Fruit fly (Drosophila melanogaster) Kc167 (cell line): ENCODE measurements around the gene Hsp60B.

ENCODE experiments used
- Sin3A ChIP-seq: fragments of >200 bp; optimal IDR thresholded peaks from 2 replicates; lab custom pipeline; 2018; ENCODE audit warnings: missing external identifiers
- h ChIP-seq: fragments of >200 bp; optimal IDR thresholded peaks from 3 replicates; lab custom pipeline; 2018; ENCODE audit warnings: missing external identifiers
- insv ChIP-seq: fragments of >200 bp; optimal IDR thresholded peaks from 3 replicates; lab custom pipeline; 2018; ENCODE audit warnings: missing external identifiers

DNA sequence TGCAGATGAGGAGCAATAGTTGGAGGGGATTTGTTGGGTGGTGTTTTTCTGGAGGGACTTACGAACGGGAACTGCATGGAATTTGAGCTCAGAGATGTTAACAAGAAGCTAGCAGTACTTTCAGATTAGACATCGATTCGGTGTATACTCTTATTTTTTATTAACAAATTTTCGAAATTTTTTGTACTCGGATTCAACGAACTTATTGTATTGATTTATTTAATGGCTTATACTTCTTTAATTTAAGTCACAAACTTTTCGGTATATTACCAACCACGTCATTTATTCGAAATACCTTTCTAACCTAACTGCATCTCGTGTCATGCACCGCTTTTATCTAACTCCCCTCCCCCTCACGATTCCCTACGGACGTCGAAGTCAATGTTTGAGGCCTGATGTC is 22.9 kb upstream of the Hsp60B start:
- no peak for TF ChIP-seq h (lab: Kevin White, UChicago)
- no peak for TF ChIP-seq insv
- TF ChIP-seq Sin3A (lab: Kevin White, UChicago) = no peak
